Worm (Caenorhabditis elegans) whole organism, L4 larva: ENCODE results near the gene rib-2.

ENCODE experiments used
- F10B5.3 ChIP-seq: sonication (generic microtip); optimal IDR thresholded peaks from 2 replicates; lab custom pipeline; 2016; ENCODE audit warnings: mild to moderate bottlenecking, missing genetic modification characterization, missing compliant biosample characterization
- F26F4.8 ChIP-seq: fragments of 200-800 bp; sonication (Bioruptor generic); conservative IDR thresholded peaks from 2 replicates; pipeline ENCODE4 v1.3.6; 2022; ENCODE audit warnings: missing genetic modification characterization, missing compliant biosample characterization
- T20F7.1 ChIP-seq: fragments of 200-800 bp; sonication (Bioruptor generic); optimal IDR thresholded peaks from 2 replicates; lab custom pipeline; 2018; ENCODE audit warnings: mild to moderate bottlenecking, missing genetic modification characterization, missing compliant biosample characterization
- T26A8.4 ChIP-seq: fragments of 200-800 bp; sonication (Bioruptor generic); IDR thresholded peaks from 2 replicates; pipeline ENCODE4 v1.3.6; 2022; ENCODE audit warnings: missing genetic modification characterization, missing compliant biosample characterization
- Y105C5A.15 ChIP-seq: fragments of 200-800 bp; sonication (Bioruptor generic); IDR thresholded peaks from 2 replicates; pipeline ENCODE4 v1.3.6; 2022; ENCODE audit warnings: missing genetic modification characterization, missing compliant biosample characterization
- aha-1 ChIP-seq: fragments of 150-350 bp; peaks from one replicate; lab custom pipeline; 2014; ENCODE audit warnings: missing biosample characterization, missing genetic modification characterization
- ceh-28 ChIP-seq: fragments of 150-350 bp; optimal IDR thresholded peaks from 2 replicates; lab custom pipeline; 2014; ENCODE audit warnings: missing biosample characterization, missing genetic modification reagents, missing genetic modification characterization
- ceh-62 ChIP-seq: sonication (generic microtip); optimal IDR thresholded peaks from 2 replicates; lab custom pipeline; 2017; ENCODE audit warnings: missing biosample characterization, missing genetic modification characterization
- cey-2 ChIP-seq: sonication (generic microtip); optimal IDR thresholded peaks from 3 replicates; lab custom pipeline; 2017; ENCODE audit warnings: missing genetic modification characterization, mild to moderate bottlenecking, missing compliant biosample characterization, antibody characterized with exemption, borderline replicate concordance; ENCODE audit not compliant: insufficient read depth
- ctbp-1 ChIP-seq: fragments of 200-800 bp; sonication (Bioruptor generic); IDR thresholded peaks from 2 replicates; pipeline ENCODE4 v1.3.6; 2022; ENCODE audit warnings: missing genetic modification reagents, missing genetic modification characterization, missing compliant biosample characterization
- daf-12 ChIP-seq: fragments of 150-350 bp; optimal IDR thresholded peaks from 2 replicates; lab custom pipeline; 2014; ENCODE audit warnings: missing biosample characterization, missing genetic modification reagents, missing genetic modification characterization
- daf-16 ChIP-seq, 3 experiments: sonication (generic microtip); optimal IDR thresholded peaks; 2 replicates each; lab custom pipeline; 2016 to 2017; ENCODE audit warnings: missing genetic modification characterization in 3 of 3, missing genetic modification reagents in 3 of 3, mild to moderate bottlenecking in 2 of 3, missing compliant biosample characterization in 2 of 3, missing biosample characterization in 1 of 3, moderate library complexity in 1 of 3
- daf-19 ChIP-seq: fragments of 200-800 bp; sonication (Bioruptor generic); conservative IDR thresholded peaks from 2 replicates; pipeline ENCODE4 v1.3.6; 2022; ENCODE audit warnings: missing genetic modification characterization, missing compliant biosample characterization
- dmd-6 ChIP-seq: fragments of 200-800 bp; sonication (Bioruptor generic); IDR thresholded peaks from 2 replicates; pipeline ENCODE4 v1.3.6; 2022; ENCODE audit warnings: missing genetic modification reagents, missing genetic modification characterization, missing compliant biosample characterization
- dmd-9 ChIP-seq: fragments of 200-800 bp; sonication (Bioruptor generic); IDR thresholded peaks from 2 replicates; pipeline ENCODE4 v1.3.6; 2022; ENCODE audit warnings: missing genetic modification reagents, missing genetic modification characterization, missing compliant biosample characterization
- dpl-1 ChIP-seq: fragments of 150-350 bp; optimal IDR thresholded peaks from 2 replicates; lab custom pipeline; 2014; ENCODE audit warnings: missing biosample characterization, missing genetic modification reagents, missing genetic modification characterization
- dve-1 ChIP-seq: sonication (generic microtip); optimal IDR thresholded peaks from 2 replicates; lab custom pipeline; 2017; ENCODE audit warnings: antibody characterized with exemption, mild to moderate bottlenecking, missing genetic modification characterization, missing compliant biosample characterization; ENCODE audit not compliant: insufficient read depth
- gei-8 ChIP-seq: fragments of 200-800 bp; sonication (Bioruptor generic); optimal IDR thresholded peaks from 2 replicates; lab custom pipeline; 2018; ENCODE audit warnings: mild to moderate bottlenecking, missing genetic modification characterization, missing compliant biosample characterization
- hif-1 ChIP-seq, 2 experiments: sonication (generic microtip); optimal IDR thresholded peaks; 2 replicates each; lab custom pipeline; 2016 to 2017; ENCODE audit warnings: missing compliant biosample characterization in 2 of 2, missing genetic modification characterization in 2 of 2, missing genetic modification reagents in 2 of 2, missing genotype in 2 of 2, mild to moderate bottlenecking in 1 of 2
- lin-15B ChIP-seq: fragments of 150-350 bp; sonication (generic microtip); optimal IDR thresholded peaks from 3 replicates; lab custom pipeline; 2014; ENCODE audit warnings: missing biosample characterization, missing genetic modification characterization
- lin-38 ChIP-seq: fragments of 200-800 bp; sonication (Bioruptor generic); IDR thresholded peaks from 2 replicates; pipeline ENCODE4 v1.3.6; 2022; ENCODE audit warnings: missing genetic modification reagents, missing genetic modification characterization, missing compliant biosample characterization
- lir-3 ChIP-seq: sonication (generic microtip); optimal IDR thresholded peaks from 2 replicates; lab custom pipeline; 2016; ENCODE audit warnings: mild to moderate bottlenecking, missing genetic modification characterization, missing compliant biosample characterization
- lsy-2 ChIP-seq, 2 experiments: fragments of 150-350 bp in 1 of 2; sonication (generic microtip) in 1 of 2; optimal IDR thresholded peaks; 2 replicates each; lab custom pipeline; 2014 to 2017; ENCODE audit warnings: missing biosample characterization in 2 of 2, missing genetic modification characterization in 2 of 2
- madf-9 ChIP-seq: fragments of 200-800 bp; sonication (Bioruptor generic); conservative IDR thresholded peaks from 2 replicates; pipeline ENCODE4 v1.3.6; 2022; ENCODE audit warnings: missing genetic modification reagents, missing genetic modification characterization, missing compliant biosample characterization
- mes-2 ChIP-seq: sonication (generic microtip); optimal IDR thresholded peaks from 2 replicates; lab custom pipeline; 2016; ENCODE audit warnings: missing genotype, mild to moderate bottlenecking, missing genetic modification characterization, missing compliant biosample characterization; ENCODE audit not compliant: poor library complexity, severe bottlenecking
- nhr-10 ChIP-seq: fragments of 150-350 bp; optimal IDR thresholded peaks from 2 replicates; lab custom pipeline; 2014; ENCODE audit warnings: missing biosample characterization, missing genetic modification characterization
- nhr-102 ChIP-seq: sonication (generic microtip); optimal IDR thresholded peaks from 2 replicates; lab custom pipeline; 2016; ENCODE audit warnings: mild to moderate bottlenecking, missing genetic modification characterization, moderate library complexity, missing compliant biosample characterization
- nhr-11 ChIP-seq: fragments of 150-350 bp; optimal IDR thresholded peaks from 2 replicates; lab custom pipeline; 2014; ENCODE audit warnings: missing biosample characterization, missing genetic modification characterization
- nhr-25 ChIP-seq: sonication (generic microtip); optimal IDR thresholded peaks from 2 replicates; lab custom pipeline; 2017; ENCODE audit warnings: missing genetic modification characterization, mild to moderate bottlenecking, missing compliant biosample characterization, antibody characterized with exemption, moderate library complexity, borderline replicate concordance; ENCODE audit not compliant: insufficient read depth
- nhr-28 ChIP-seq: fragments of 150-350 bp; optimal IDR thresholded peaks from 2 replicates; lab custom pipeline; 2014; ENCODE audit warnings: missing biosample characterization, missing genetic modification characterization
- nhr-41 ChIP-seq: fragments of 200-800 bp; sonication (Bioruptor generic); IDR thresholded peaks from 2 replicates; pipeline ENCODE4 v1.3.6; 2022; ENCODE audit warnings: missing genetic modification reagents, missing genetic modification characterization, missing compliant biosample characterization
- nhr-48 ChIP-seq: sonication (generic microtip); optimal IDR thresholded peaks from 2 replicates; lab custom pipeline; 2016; ENCODE audit warnings: mild to moderate bottlenecking, missing genetic modification characterization, missing compliant biosample characterization
- nhr-77 ChIP-seq: fragments of 150-350 bp; optimal IDR thresholded peaks from 2 replicates; lab custom pipeline; 2014; ENCODE audit warnings: missing biosample characterization, missing genetic modification characterization
- pha-4 ChIP-seq, 2 experiments: fragments of 150-350 bp in 1 of 2; fragments of 200-800 bp in 1 of 2; sonication (Bioruptor generic) in 1 of 2; IDR thresholded peaks in 1 of 2; optimal IDR thresholded peaks in 1 of 2; 2 replicates each; pipeline versions ENCODE4 v1.3.6 to Lab custom; 2014 to 2022; ENCODE audit warnings: missing genetic modification characterization in 2 of 2, missing genetic modification reagents in 2 of 2, missing biosample characterization in 1 of 2, missing compliant biosample characterization in 1 of 2
- php-3 ChIP-seq: fragments of 200-800 bp; sonication (Bioruptor generic); IDR thresholded peaks from 2 replicates; pipeline ENCODE4 v1.3.6; 2022; ENCODE audit warnings: missing genetic modification reagents, missing genetic modification characterization, missing compliant biosample characterization
- rbr-2 ChIP-seq: sonication (generic microtip); optimal IDR thresholded peaks from 2 replicates; lab custom pipeline; 2016; ENCODE audit warnings: missing genotype, missing genetic modification characterization, missing compliant biosample characterization
- snpc-1.2 ChIP-seq: fragments of 200-800 bp; sonication (Bioruptor generic); IDR thresholded peaks from 2 replicates; pipeline ENCODE4 v1.3.6; 2022; ENCODE audit warnings: missing genetic modification reagents, missing genetic modification characterization, missing compliant biosample characterization
- spr-1 ChIP-seq: sonication (generic microtip); optimal IDR thresholded peaks from 2 replicates; lab custom pipeline; 2016; ENCODE audit warnings: mild to moderate bottlenecking, missing genetic modification characterization, missing compliant biosample characterization
- spr-3 ChIP-seq: fragments of 200-800 bp; sonication (Bioruptor generic); optimal IDR thresholded peaks from 2 replicates; lab custom pipeline; 2018; ENCODE audit warnings: mild to moderate bottlenecking, missing genetic modification characterization, missing compliant biosample characterization
- tag-97 ChIP-seq: fragments of 200-800 bp; sonication (Bioruptor generic); IDR thresholded peaks from 2 replicates; pipeline ENCODE4 v1.3.6; 2022; ENCODE audit warnings: missing genetic modification characterization, missing compliant biosample characterization
- unc-62 ChIP-seq, 3 experiments: fragments of 150-350 bp in 1 of 3; sonication (generic microtip); optimal IDR thresholded peaks in 2 of 3; peaks in 1 of 3; 1 replicate in 1 of 3; 2 replicates in 2 of 3; lab custom pipeline; 2014 to 2017; ENCODE audit warnings: missing biosample characterization in 3 of 3, missing genetic modification characterization in 3 of 3, missing genetic modification reagents in 3 of 3, missing genotype in 1 of 3
- zfp-2 ChIP-seq: sonication (generic microtip); optimal IDR thresholded peaks from 2 replicates; lab custom pipeline; 2016; ENCODE audit warnings: mild to moderate bottlenecking, missing genetic modification characterization, missing compliant biosample characterization
- zip-2 ChIP-seq: fragments of 150-350 bp; optimal IDR thresholded peaks from 2 replicates; lab custom pipeline; 2014; ENCODE audit warnings: missing biosample characterization, missing genetic modification characterization
- ztf-7 ChIP-seq: fragments of 150-350 bp; optimal IDR thresholded peaks from 2 replicates; lab custom pipeline; 2014; ENCODE audit warnings: missing biosample characterization, missing genetic modification characterization

The rib-2 gene

DNA sequence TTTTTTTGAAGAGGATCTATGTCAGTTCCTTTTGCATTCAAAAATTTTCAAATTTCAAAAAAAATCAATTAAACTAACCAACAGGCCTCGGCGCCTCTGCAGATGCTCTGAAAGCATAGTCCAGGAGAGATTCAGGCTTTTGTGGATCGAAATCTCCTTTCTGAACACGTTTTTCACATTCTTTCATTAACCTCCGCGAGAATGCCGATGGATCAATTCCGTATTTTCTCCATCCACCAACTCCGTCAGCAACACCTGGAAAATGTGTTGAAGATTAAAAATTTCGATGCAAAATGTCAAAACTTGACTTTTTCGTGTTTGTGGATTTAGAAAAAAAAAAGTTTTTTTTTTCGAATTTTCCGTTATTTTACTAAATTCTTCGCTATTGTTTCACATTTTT lies 28.1 kb upstream of the rib-2 start (continued):
- TF ChIP-seq php-3 (GFP tag; lab: Robert Waterston, UW) (no peak), lsy-2 (tag; optimal IDR thresholded peaks at IDR 0.05; lab: Kevin White, UChicago) (peak in 1 of 2 experiments; percentile 10), pha-4 (GFP tag; IDR thresholded peaks at IDR 0.05; lab: Robert Waterston, UW) (no peak), pha-4 (tag; optimal IDR thresholded peaks at IDR 0.05; lab: Kevin White, UChicago) (no peak), snpc-1.2 (no peak), lir-3 (tag; lab: Kevin White, UChicago) (no peak), cey-2 (tag; lab: Kevin White, UChicago) (no peak), dmd-9 (0 out of 2 replicates have a peak, but pooled peaks have one; percentile 6)

DNA sequence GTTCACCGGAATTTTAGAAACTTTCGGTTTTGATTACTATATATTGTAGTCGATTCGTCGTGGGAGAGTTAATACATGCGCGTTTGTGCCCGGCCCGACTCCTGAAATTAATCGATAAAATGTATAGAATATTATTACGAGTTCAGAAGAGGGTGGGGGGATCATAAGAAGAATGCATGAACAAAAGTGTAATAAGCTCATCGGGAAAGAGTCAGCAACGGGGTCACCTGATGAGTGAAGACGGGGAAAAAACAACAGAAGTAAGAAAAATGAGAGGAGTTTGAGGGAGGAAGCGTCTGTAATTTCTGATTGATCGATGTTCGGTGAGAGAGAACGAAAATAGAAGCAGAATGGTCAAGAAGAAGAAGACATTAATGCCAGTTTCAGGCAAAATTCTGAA lies 26.5 kb upstream of the rib-2 start, which contains the start of gene W09D10.4:
Gene W09D10.4, minus strand, starts transcription at position 101 of the 400 bp plus-strand sequence.
- TF ChIP-seq F26F4.8 (GFP tag; lab: Robert Waterston, UW), result no peak
- peak; percentile 5 for TF ChIP-seq T20F7.1 (GFP tag; lab: Kevin White, UChicago)
- no peak for TF ChIP-seq F10B5.3 (tag; lab: Kevin White, UChicago)
- no peak for TF ChIP-seq dpl-1
- TF ChIP-seq daf-16 (GFP tag; optimal IDR thresholded peaks at IDR 0.05; lab: Kevin White, UChicago), result peak in 1 of 2 experiments; percentile 19
- no peak for TF ChIP-seq daf-16 (tag; optimal IDR thresholded peaks at IDR 0.05; lab: Kevin White, UChicago)
- peak; percentile 3 for TF ChIP-seq nhr-11 (tag; lab: Kevin White, UChicago)
- TF ChIP-seq tag-97 (GFP tag; lab: Robert Waterston, UW), result no peak
- TF ChIP-seq ceh-62 (tag; lab: Kevin White, UChicago), result no peak

DNA sequence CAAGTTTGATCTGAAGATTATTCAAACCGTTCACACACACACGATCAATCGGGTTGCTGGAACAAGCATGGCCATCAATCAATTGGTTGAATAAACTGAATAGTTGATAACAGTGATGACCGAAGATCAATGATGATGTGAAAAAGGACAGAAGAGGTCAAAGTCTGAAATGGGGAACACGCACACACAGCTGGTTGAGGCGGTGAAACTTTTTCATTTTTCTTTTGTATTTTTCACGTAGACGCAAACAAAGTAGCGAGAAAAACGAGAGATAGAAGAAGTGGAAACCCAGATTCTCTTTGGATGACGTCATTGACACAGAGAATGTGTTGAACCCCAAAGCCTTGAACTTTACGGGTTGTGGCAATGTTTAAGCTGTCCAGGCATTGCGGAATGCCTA lies 25.1 kb upstream of the rib-2 start:
- no peak for TF ChIP-seq nhr-41
- TF ChIP-seq ctbp-1 (GFP tag; lab: Robert Waterston, UW), result peak; percentile 11; the same call in 1 of the 2 replicates
- TF ChIP-seq nhr-10 (tag; lab: Kevin White, UChicago), result peak; percentile 87
- no peak for TF ChIP-seq ceh-28 (tag; lab: Kevin White, UChicago)
- TF ChIP-seq dve-1 (tag; lab: Kevin White, UChicago), result peak; percentile 93
- peak; percentile 31 for TF ChIP-seq lin-38 (GFP tag; lab: Robert Waterston, UW)
- peak; percentile 58 to 99 for TF ChIP-seq hif-1 (tag; optimal IDR thresholded peaks at IDR 0.05; lab: Kevin White, UChicago)
- peak in 1 of 2 experiments; percentile 30 for TF ChIP-seq daf-16 (GFP tag; optimal IDR thresholded peaks at IDR 0.05; lab: Kevin White, UChicago)
- TF ChIP-seq daf-16 (tag; optimal IDR thresholded peaks at IDR 0.05; lab: Kevin White, UChicago), result peak; percentile 41
- peak; percentile 76 for TF ChIP-seq nhr-28
- no peak for TF ChIP-seq daf-19
- peak; percentile 61 for TF ChIP-seq rbr-2 (tag; lab: Kevin White, UChicago)
- peak; percentile 37 for TF ChIP-seq mes-2 (tag; lab: Kevin White, UChicago)
- TF ChIP-seq daf-12 (tag; lab: Kevin White, UChicago), result no peak
- TF ChIP-seq nhr-102, result peak; percentile 38
- no peak for TF ChIP-seq zfp-2 (tag; lab: Kevin White, UChicago)
- no peak for TF ChIP-seq madf-9
- no peak for TF ChIP-seq zip-2
- peak; percentile 33 for TF ChIP-seq spr-1 (tag; lab: Kevin White, UChicago)
- TF ChIP-seq T20F7.1 (GFP tag; lab: Kevin White, UChicago), result peak; percentile 36
- peak; percentile 92 for TF ChIP-seq dmd-6 (GFP tag; lab: Robert Waterston, UW)
- no peak for TF ChIP-seq Y105C5A.15 (GFP tag; lab: Robert Waterston, UW)
- TF ChIP-seq gei-8 (GFP tag; lab: Kevin White, UChicago), result no peak
- TF ChIP-seq ztf-7 (tag; lab: Kevin White, UChicago), result no peak
- TF ChIP-seq snpc-1.2, result no peak
- TF ChIP-seq unc-62 (GFP tag; optimal IDR thresholded peaks at IDR 0.05 in 1 of 2; lab: Kevin White, UChicago), result peak in 1 of 2 experiments; percentile 93
- TF ChIP-seq unc-62 (tag; optimal IDR thresholded peaks at IDR 0.05; lab: Kevin White, UChicago), result no peak
- no peak for TF ChIP-seq lir-3 (tag; lab: Kevin White, UChicago)
- TF ChIP-seq nhr-25 (tag; lab: Kevin White, UChicago), result peak; percentile 68
- TF ChIP-seq nhr-48 (tag; lab: Kevin White, UChicago), result peak; percentile 91
- TF ChIP-seq lin-15B (tag; lab: Kevin White, UChicago), result no peak
- TF ChIP-seq T26A8.4, result peak; percentile 26; the same call in 1 of the 2 replicates
- peak; percentile 35 for TF ChIP-seq nhr-77 (tag; lab: Kevin White, UChicago)
- TF ChIP-seq spr-3 (GFP tag; lab: Kevin White, UChicago), result no peak
- peak; percentile 99 for TF ChIP-seq aha-1 (tag; lab: Kevin White, UChicago)
